ENCODE assay signal across 5 worm cellular contexts in genomic region chrIII:7572781-7573400, ce11.
TF ChIP-seq lines count a peak whose summit lies in the region.

Gene rpl-9, minus strand, starts transcription at chrIII:7572831.
Gene lpd-7, plus strand, starts transcription at chrIII:7573350.

TF ChIP-seq in whole organism, L1 larva, 84 proteins besides CTCF, POLR2A, EP300 and RAD21 (continues in another document):
- peak; percentile 86 for TF ChIP-seq nhr-71 (tag; optimal IDR thresholded peaks at IDR 0.05; lab: Kevin White, UChicago)
- TF ChIP-seq fkh-8 (tag; optimal IDR thresholded peaks at IDR 0.05; lab: Kevin White, UChicago): peak; percentile 74
- peak; percentile 68 to 92 (median 78) for TF ChIP-seq ceh-82 (tag; optimal IDR thresholded peaks at IDR 0.05; lab: Kevin White, UChicago)
- TF ChIP-seq C04F5.9 (tag; optimal IDR thresholded peaks at IDR 0.05; lab: Kevin White, UChicago): peak; percentile 18
- TF ChIP-seq nhr-77 (tag; optimal IDR thresholded peaks at IDR 0.05; lab: Kevin White, UChicago): peak; percentile 84
- TF ChIP-seq irx-1 (tag; optimal IDR thresholded peaks at IDR 0.05; lab: Kevin White, UChicago): peak; percentile 41
- peak; percentile 75 for TF ChIP-seq swsn-7 (tag; optimal IDR thresholded peaks at IDR 0.05; lab: Kevin White, UChicago)
- no peak for TF ChIP-seq nhr-12 (tag; optimal IDR thresholded peaks at IDR 0.05; lab: Kevin White, UChicago)
- TF ChIP-seq fkh-10 (GFP tag; optimal IDR thresholded peaks at IDR 0.05; lab: Kevin White, UChicago): peak; percentile 22
- peak; percentile 83 to 95 for TF ChIP-seq lsy-2 (tag; optimal IDR thresholded peaks at IDR 0.05; lab: Kevin White, UChicago)
- TF ChIP-seq lin-39 (tag; optimal IDR thresholded peaks at IDR 0.05; lab: Kevin White, UChicago): peak; percentile 4
- TF ChIP-seq sox-4 (tag; optimal IDR thresholded peaks at IDR 0.05; lab: Kevin White, UChicago): no peak
- no peak for TF ChIP-seq zag-1 (tag; optimal IDR thresholded peaks at IDR 0.05; lab: Kevin White, UChicago)
- TF ChIP-seq nhr-20 (tag; optimal IDR thresholded peaks at IDR 0.05; lab: Kevin White, UChicago): peak; percentile 79
- peak; percentile 82 for TF ChIP-seq nhr-47 (tag; optimal IDR thresholded peaks at IDR 0.05; lab: Kevin White, UChicago)
- TF ChIP-seq C16A3.4 (tag; optimal IDR thresholded peaks at IDR 0.05; lab: Kevin White, UChicago): peak; percentile 97
- peak; percentile 80 for TF ChIP-seq xbp-1 (tag; optimal IDR thresholded peaks at IDR 0.05; lab: Kevin White, UChicago)
- peak; percentile 66 for TF ChIP-seq isw-1 (GFP tag; IDR thresholded peaks at IDR 0.05; lab: Robert Waterston, UW)
- TF ChIP-seq nhr-85 (tag; lab: Kevin White, UChicago): peak; percentile 84

TF ChIP-seq in whole organism, L3 larva, 47 proteins besides CTCF, POLR2A, EP300 and RAD21 (continues in another document):
- no peak for TF ChIP-seq nhr-237 (tag; optimal IDR thresholded peaks at IDR 0.05; lab: Kevin White, UChicago)
- TF ChIP-seq elt-2 (tag; optimal IDR thresholded peaks at IDR 0.05; lab: Kevin White, UChicago): peak; percentile 53
- no peak for TF ChIP-seq tbx-2 (tag; optimal IDR thresholded peaks at IDR 0.05; lab: Kevin White, UChicago)
- peak; percentile 57 for TF ChIP-seq ama-1 (optimal IDR thresholded peaks at IDR 0.05; lab: Kevin White, UChicago)
- peak; percentile 65 for TF ChIP-seq R02D3.7 (tag; optimal IDR thresholded peaks at IDR 0.05; lab: Kevin White, UChicago)
- peak; percentile 62 for TF ChIP-seq lsy-12 (tag; optimal IDR thresholded peaks at IDR 0.05; lab: Kevin White, UChicago)
- peak; percentile 91 for TF ChIP-seq nhr-23 (tag; optimal IDR thresholded peaks at IDR 0.05; lab: Kevin White, UChicago)
- TF ChIP-seq skn-1 (tag; optimal IDR thresholded peaks at IDR 0.05; lab: Kevin White, UChicago): peak; percentile 50
- peak; percentile 78 for TF ChIP-seq hmg-11 (tag; optimal IDR thresholded peaks at IDR 0.05; lab: Kevin White, UChicago)
- peak; percentile 38 for TF ChIP-seq elt-1 (tag; optimal IDR thresholded peaks at IDR 0.05; lab: Kevin White, UChicago)
- peak; percentile 91 for TF ChIP-seq pha-4 (tag; optimal IDR thresholded peaks at IDR 0.05; lab: Kevin White, UChicago)
- TF ChIP-seq ceh-9 (tag; optimal IDR thresholded peaks at IDR 0.05; lab: Kevin White, UChicago): no peak
- peak; percentile 55 for TF ChIP-seq snpc-4 (tag; optimal IDR thresholded peaks at IDR 0.05; lab: Kevin White, UChicago)
- TF ChIP-seq lin-39 (tag; optimal IDR thresholded peaks at IDR 0.05; lab: Kevin White, UChicago): peak; percentile 94
- TF ChIP-seq nhr-25 (tag; optimal IDR thresholded peaks at IDR 0.05; lab: Kevin White, UChicago): peak; percentile 96
- no peak for TF ChIP-seq nhr-77 (tag; optimal IDR thresholded peaks at IDR 0.05; lab: Kevin White, UChicago)
- no peak for TF ChIP-seq sea-2 (GFP tag; optimal IDR thresholded peaks at IDR 0.05; lab: Kevin White, UChicago)
- TF ChIP-seq nfya-1 (tag; optimal IDR thresholded peaks at IDR 0.05; lab: Kevin White, UChicago; ENCODE audit: insufficient read depth): peak; percentile 93
- peak; percentile 84 for TF ChIP-seq lin-15B (tag; optimal IDR thresholded peaks at IDR 0.05; lab: Kevin White, UChicago)

TF ChIP-seq in whole organism, early embryonic, 17 proteins besides CTCF, POLR2A, EP300 and RAD21:
- TF ChIP-seq F13C5.2 (tag; optimal IDR thresholded peaks at IDR 0.05; lab: Kevin White, UChicago) (peak; percentile 71), hnd-1 (tag; optimal IDR thresholded peaks at IDR 0.05; lab: Kevin White, UChicago) (no peak)

TF ChIP-seq in whole organism, midembryonic, 9 proteins besides CTCF, POLR2A, EP300 and RAD21:
- TF ChIP-seq ztf-23 (GFP tag; IDR thresholded peaks at IDR 0.05; lab: Robert Waterston, UW) (no peak), ref-1 (GFP tag; conservative IDR thresholded peaks at IDR 0.05; lab: Robert Waterston, UW) (no peak), cog-1 (tag; optimal IDR thresholded peaks at IDR 0.05; lab: Kevin White, UChicago) (peak; percentile 17), flt-1 (GFP tag; IDR thresholded peaks at IDR 0.05; lab: Robert Waterston, UW) (0 out of 2 replicates have a peak, but pooled peaks have one; percentile 61), klf-2 (GFP tag; conservative IDR thresholded peaks at IDR 0.05; lab: Robert Waterston, UW) (no peak)
TF ChIP-seq in whole organism, midembryonic: peak in this region for 2.

TF ChIP-seq in whole organism, young adult, 124 proteins besides CTCF, POLR2A, EP300 and RAD21:
- TF ChIP-seq lin-54 (GFP tag; optimal IDR thresholded peaks at IDR 0.05; lab: Kevin White, UChicago): peak; percentile 24
- no peak for TF ChIP-seq athp-1 (tag; optimal IDR thresholded peaks at IDR 0.05; lab: Kevin White, UChicago)
- peak; percentile 82; the same call in 1 of the 2 replicates for TF ChIP-seq hmg-1.2 (GFP tag; IDR thresholded peaks at IDR 0.05; lab: Robert Waterston, UW)
- TF ChIP-seq mel-28 (tag; optimal IDR thresholded peaks at IDR 0.05; lab: Kevin White, UChicago; ENCODE audit: borderline replicate concordance): no peak
- peak; percentile 67; the same call in 1 of the 2 replicates for TF ChIP-seq madf-3 (GFP tag; IDR thresholded peaks at IDR 0.05; lab: Robert Waterston, UW)
- TF ChIP-seq C06A6.2 (GFP tag; conservative IDR thresholded peaks at IDR 0.05; lab: Robert Waterston, UW): no peak
- TF ChIP-seq snpc-1.3 (tag; optimal IDR thresholded peaks at IDR 0.05; lab: Kevin White, UChicago; ENCODE audit: insufficient read depth): peak; percentile 4
- no peak for TF ChIP-seq F57A8.1 (GFP tag; optimal IDR thresholded peaks at IDR 0.05; lab: Kevin White, UChicago)
- no peak for TF ChIP-seq aptf-2 (GFP tag; conservative IDR thresholded peaks at IDR 0.05; lab: Robert Waterston, UW)
- TF ChIP-seq Y53G8AR.9 (GFP tag; conservative IDR thresholded peaks at IDR 0.05; lab: Robert Waterston, UW): no peak
- no peak for TF ChIP-seq gei-17 (GFP tag; optimal IDR thresholded peaks at IDR 0.05; lab: Kevin White, UChicago)
- peak; percentile 15; the same call in 1 of the 2 replicates for TF ChIP-seq madf-6 (GFP tag; IDR thresholded peaks at IDR 0.05; lab: Robert Waterston, UW)
- TF ChIP-seq F23B12.7 (tag; optimal IDR thresholded peaks at IDR 0.05; lab: Kevin White, UChicago; ENCODE audit: insufficient read depth): peak; percentile 75
- TF ChIP-seq ets-4 (GFP tag; optimal IDR thresholded peaks at IDR 0.05; lab: Kevin White, UChicago): no peak
- TF ChIP-seq cebp-1 (GFP tag; IDR thresholded peaks at IDR 0.05; lab: Robert Waterston, UW): no peak
- peak; percentile 72 for TF ChIP-seq cebp-1 (tag; optimal IDR thresholded peaks at IDR 0.05; lab: Kevin White, UChicago)
- TF ChIP-seq Y56A3A.18 (GFP tag; IDR thresholded peaks at IDR 0.05; lab: Robert Waterston, UW): no peak
- peak; percentile 40 for TF ChIP-seq lin-40 (tag; optimal IDR thresholded peaks at IDR 0.05; lab: Kevin White, UChicago)
- peak; percentile 47 for TF ChIP-seq attf-5 (GFP tag; optimal IDR thresholded peaks at IDR 0.05; lab: Kevin White, UChicago)
- peak; percentile 34 for TF ChIP-seq F49E8.2 (tag; optimal IDR thresholded peaks at IDR 0.05; lab: Kevin White, UChicago; ENCODE audit: insufficient read depth)
- peak; percentile 59 for TF ChIP-seq nhr-80 (tag; optimal IDR thresholded peaks at IDR 0.05; lab: Kevin White, UChicago)
- peak; percentile 75 for TF ChIP-seq ceh-27 (GFP tag; optimal IDR thresholded peaks at IDR 0.05; lab: Kevin White, UChicago)
- no peak for TF ChIP-seq bed-1 (GFP tag; IDR thresholded peaks at IDR 0.05; lab: Robert Waterston, UW)
- TF ChIP-seq dox-1 (GFP tag; IDR thresholded peaks at IDR 0.05; lab: Robert Waterston, UW): peak; percentile 53; the same call in 1 of the 2 replicates
- no peak for TF ChIP-seq Y95B8A.8 (GFP tag; IDR thresholded peaks at IDR 0.05; lab: Robert Waterston, UW)
- TF ChIP-seq pbrm-1 (GFP tag; IDR thresholded peaks at IDR 0.05; lab: Robert Waterston, UW): peak; percentile 47; the same call in 1 of the 2 replicates
- peak; percentile 40 for TF ChIP-seq D2030.7 (GFP tag; IDR thresholded peaks at IDR 0.05; lab: Robert Waterston, UW)
- TF ChIP-seq attf-3 (GFP tag; conservative IDR thresholded peaks at IDR 0.05; lab: Robert Waterston, UW): peak; percentile 65; the same call in 1 of the 2 replicates
- TF ChIP-seq F33H1.4 (GFP tag; IDR thresholded peaks at IDR 0.05; lab: Robert Waterston, UW): peak; percentile 37; the same call in 1 of the 2 replicates
- no peak for TF ChIP-seq nfyb-1 (GFP tag; IDR thresholded peaks at IDR 0.05; lab: Robert Waterston, UW)
- TF ChIP-seq snpc-4 (GFP tag; optimal IDR thresholded peaks at IDR 0.05; lab: Kevin White, UChicago): no peak
- peak in 2 of 4 experiments; percentile 27 to 75 for TF ChIP-seq snpc-4 (tag; optimal IDR thresholded peaks at IDR 0.05; lab: Kevin White, UChicago)
- no peak; the same call in 1 of the 2 replicates for TF ChIP-seq ceh-40 (GFP tag; IDR thresholded peaks at IDR 0.05; lab: Robert Waterston, UW)
- TF ChIP-seq ztf-18 (tag; optimal IDR thresholded peaks at IDR 0.05; lab: Kevin White, UChicago): peak; percentile 30
- no peak for TF ChIP-seq let-607 (tag; optimal IDR thresholded peaks at IDR 0.05; lab: Kevin White, UChicago)
- TF ChIP-seq madf-10 (tag; optimal IDR thresholded peaks at IDR 0.05; lab: Kevin White, UChicago): peak; percentile 1
- no peak for TF ChIP-seq B0261.1 (tag; optimal IDR thresholded peaks at IDR 0.05; lab: Kevin White, UChicago)
- TF ChIP-seq mxl-1 (tag; optimal IDR thresholded peaks at IDR 0.05; lab: Kevin White, UChicago): no peak
- TF ChIP-seq lin-35 (GFP tag; optimal IDR thresholded peaks at IDR 0.05; lab: Kevin White, UChicago): peak in 1 of 3 experiments; percentile 29
- TF ChIP-seq tbp1 (GFP tag; optimal IDR thresholded peaks at IDR 0.05; lab: Kevin White, UChicago): peak; percentile 22
- no peak for TF ChIP-seq ztf-25 (GFP tag; IDR thresholded peaks at IDR 0.05; lab: Robert Waterston, UW)
- TF ChIP-seq dpl-1 (GFP tag; optimal IDR thresholded peaks at IDR 0.05; lab: Kevin White, UChicago): peak; percentile 41
- no peak for TF ChIP-seq C17E4.6 (GFP tag; IDR thresholded peaks at IDR 0.05; lab: Robert Waterston, UW)
- peak; percentile 55; the same call in 1 of the 2 replicates for TF ChIP-seq ztf-28 (GFP tag; IDR thresholded peaks at IDR 0.05; lab: Robert Waterston, UW)
- TF ChIP-seq lsl-1 (GFP tag; optimal IDR thresholded peaks at IDR 0.05; lab: Kevin White, UChicago): peak; percentile 42
- peak; percentile 36; the same call in 1 of the 2 replicates for TF ChIP-seq mcd-1 (GFP tag; IDR thresholded peaks at IDR 0.05; lab: Robert Waterston, UW)

Comparison
In these comparisons a context has a peak if more than half of its experiments do, and no peak if none do; other contexts are left out.
1. Of the 8 proteins assayed by ChIP-seq in both whole organism, young adult and whole organism, L1 larva: peak only in whole organism, young adult: none; only in whole organism, L1 larva: ama-1, efl-1, nhr-90 and unc-130; in both: dpl-1; in neither: 1; mixed calls (peak in some experiments, not most) for 2.